Worm (Caenorhabditis elegans): ENCODE measurements around the gene cct-5.

DNA sequence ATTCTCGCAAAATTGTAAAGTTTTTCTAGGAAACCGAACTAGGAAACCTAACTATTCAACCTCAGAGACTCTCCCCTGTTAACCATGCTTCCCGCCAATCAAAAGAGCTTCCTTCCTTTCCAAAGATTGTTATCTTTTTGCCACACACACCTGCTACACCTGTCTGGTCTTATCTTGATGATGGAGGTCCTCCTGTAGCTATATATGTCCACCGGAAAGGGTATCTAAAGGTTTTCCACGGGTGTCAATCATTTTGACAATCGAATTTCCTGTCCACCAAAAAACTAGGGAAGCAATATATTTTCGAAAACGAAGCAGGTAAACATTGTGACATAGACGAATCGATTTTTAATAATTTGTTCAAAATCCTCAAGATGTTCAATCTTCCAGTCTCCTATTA is 54.1 kb downstream of the cct-5 start:
- TF ChIP-seq fos-1 (tag; optimal IDR thresholded peaks at IDR 0.05) (no peak), ces-1 (GFP tag; optimal IDR thresholded peaks at IDR 0.05) (no peak), ama-1 (optimal IDR thresholded peaks at IDR 0.05) (no peak), xbp-1 (tag; optimal IDR thresholded peaks at IDR 0.05) (no peak), lin-15B (tag; optimal IDR thresholded peaks at IDR 0.05) (no peak), elt-3 (tag; optimal IDR thresholded peaks at IDR 0.05) (no peak), lin-39 (tag; optimal IDR thresholded peaks at IDR 0.05) (no peak), tbx-2 (tag; optimal IDR thresholded peaks at IDR 0.05) (no peak), lsy-2 (tag; optimal IDR thresholded peaks at IDR 0.05) (no peak)

All from whole organism, L1 larva.